In the genomic region with DNA sequence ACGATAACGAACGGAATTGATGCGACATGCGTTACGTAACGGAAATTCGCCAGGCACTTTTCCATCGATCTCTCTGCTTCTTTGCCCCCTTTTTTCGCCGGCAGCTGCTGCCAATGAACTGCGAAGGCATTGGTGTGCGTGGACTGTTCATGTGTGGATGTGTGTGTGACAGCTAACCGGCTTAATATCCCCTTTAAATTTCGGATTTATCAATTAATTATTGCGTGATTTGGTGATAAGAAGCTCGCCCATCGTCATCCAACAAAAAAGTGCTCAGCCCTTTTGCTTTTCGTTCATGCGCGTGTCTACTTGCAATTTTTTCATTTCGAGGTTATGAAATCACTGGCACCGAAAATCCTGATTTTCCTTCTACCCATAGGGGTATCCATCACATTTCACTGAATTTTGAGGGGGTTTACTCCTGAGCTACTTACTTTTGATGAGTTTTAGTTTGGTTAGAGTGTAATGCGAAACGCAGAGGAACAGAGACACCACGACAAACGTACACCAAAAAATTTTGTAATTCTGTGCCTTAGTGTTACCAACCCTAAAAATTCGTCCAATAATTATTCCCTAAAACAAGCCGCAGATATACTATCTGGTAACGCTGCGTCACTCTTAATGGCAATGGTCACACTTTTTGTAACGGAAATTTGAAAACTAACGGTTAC, we compare ENCODE assay signal across 1 fruit fly cellular context.
TF ChIP-seq lines count a peak whose summit lies in the region.

A gene (minus strand): TSS at position 529 of the 671 bp plus-strand sequence.

TF ChIP-seq in whole organism, embryonic, 481 proteins besides CTCF, POLR2A, EP300 and RAD21 (continued from another document):
- TF ChIP-seq CG32772 (GFP tag; IDR thresholded peaks at IDR 0.05; lab: Robert Waterston, UW) (no peak), CG12104 (GFP tag; optimal IDR thresholded peaks at IDR 0.05; lab: Kevin White, UChicago) (no peak), CG15073 (GFP tag; optimal IDR thresholded peaks at IDR 0.05; lab: Kevin White, UChicago) (no peak), CG9215 (GFP tag; IDR thresholded peaks at IDR 0.05; lab: Robert Waterston, UW) (no peak), CG2120 (GFP tag; optimal IDR thresholded peaks at IDR 0.05; lab: Kevin White, UChicago) (no peak), CG13287 (GFP tag; IDR thresholded peaks at IDR 0.05; lab: Robert Waterston, UW; ENCODE audit: partially characterized antibody) (no peak; the same call in 1 of the 2 replicates), fd3F (GFP tag; optimal IDR thresholded peaks at IDR 0.05; lab: Kevin White, UChicago) (no peak), dmrt99B (tag; optimal IDR thresholded peaks at IDR 0.05; lab: Kevin White, UChicago) (no peak), YL-1 (GFP tag; optimal IDR thresholded peaks at IDR 0.05; lab: Kevin White, UChicago) (peak; percentile 97), CG13296 (GFP tag; optimal IDR thresholded peaks at IDR 0.05; lab: Kevin White, UChicago) (peak; percentile 33), Six4 (GFP tag; optimal IDR thresholded peaks at IDR 0.05; lab: Kevin White, UChicago) (no peak), mam (GFP tag; optimal IDR thresholded peaks at IDR 0.05; lab: Kevin White, UChicago) (no peak), CG11398 (GFP tag; optimal IDR thresholded peaks at IDR 0.05; lab: Kevin White, UChicago) (no peak), bsh (GFP tag; optimal IDR thresholded peaks at IDR 0.05; lab: Kevin White, UChicago) (no peak), Rfx (GFP tag; IDR thresholded peaks at IDR 0.05; lab: Robert Waterston, UW) (no peak), CG12219 (GFP tag; optimal IDR thresholded peaks at IDR 0.05; lab: Kevin White, UChicago) (no peak), Bteb2 (GFP tag; optimal IDR thresholded peaks at IDR 0.05; lab: Kevin White, UChicago) (no peak), sr (GFP tag; IDR thresholded peaks at IDR 0.05; lab: Robert Waterston, UW) (no peak), CG2129 (GFP tag; IDR thresholded peaks at IDR 0.05; lab: Robert Waterston, UW; ENCODE audit: partially characterized antibody) (no peak), dmrt11E (tag; optimal IDR thresholded peaks at IDR 0.05; lab: Kevin White, UChicago) (no peak), CG17912 (GFP tag; optimal IDR thresholded peaks at IDR 0.05; lab: Kevin White, UChicago) (no peak), otp (GFP tag; IDR thresholded peaks at IDR 0.05; lab: Robert Waterston, UW) (no peak), dysf (GFP tag; IDR thresholded peaks at IDR 0.05; lab: Robert Waterston, UW) (no peak), Sox100B (GFP tag; optimal IDR thresholded peaks at IDR 0.05; lab: Kevin White, UChicago) (no peak), zf30C (GFP tag; optimal IDR thresholded peaks at IDR 0.05; lab: Kevin White, UChicago) (no peak), BEAF-32 (GFP tag; optimal IDR thresholded peaks at IDR 0.05; lab: Kevin White, UChicago) (peak; percentile 46), Nf-YC (tag; optimal IDR thresholded peaks at IDR 0.05; lab: Kevin White, UChicago) (no peak), CG9609 (GFP tag; optimal IDR thresholded peaks at IDR 0.05; lab: Kevin White, UChicago) (no peak), CG18476 (GFP tag; optimal IDR thresholded peaks at IDR 0.05; lab: Kevin White, UChicago) (no peak), CG15011 (GFP tag; optimal IDR thresholded peaks at IDR 0.05; lab: Kevin White, UChicago) (no peak), CG6654 (GFP tag; optimal IDR thresholded peaks at IDR 0.05; lab: Kevin White, UChicago) (no peak), Mad (GFP tag; optimal IDR thresholded peaks at IDR 0.05; lab: Kevin White, UChicago) (no peak), repo (GFP tag; optimal IDR thresholded peaks at IDR 0.05; lab: Kevin White, UChicago) (no peak), CG16813 (GFP tag; IDR thresholded peaks at IDR 0.05; lab: Robert Waterston, UW; ENCODE audit: partially characterized antibody) (no peak), Dip3 (GFP tag; optimal IDR thresholded peaks at IDR 0.05; lab: Kevin White, UChicago) (no peak), HLH4C (GFP tag; IDR thresholded peaks at IDR 0.05; lab: Robert Waterston, UW; ENCODE audit: partially characterized antibody) (no peak), E2f1 (GFP tag; IDR thresholded peaks at IDR 0.05; lab: Robert Waterston, UW) (no peak), Hr51 (GFP tag; optimal IDR thresholded peaks at IDR 0.05; lab: Kevin White, UChicago) (no peak), CG43689 (GFP tag; IDR thresholded peaks at IDR 0.05; lab: Robert Waterston, UW) (no peak), CG10654 (GFP tag; optimal IDR thresholded peaks at IDR 0.05; lab: Kevin White, UChicago) (no peak), Tbp (GFP tag; optimal IDR thresholded peaks at IDR 0.05; lab: Kevin White, UChicago) (no peak), jigr1 (GFP tag; IDR thresholded peaks at IDR 0.05; lab: Robert Waterston, UW) (no peak), dpn (GFP tag; optimal IDR thresholded peaks at IDR 0.05; lab: Kevin White, UChicago) (peak in 1 of 2 experiments; percentile 6)
